Fruit fly (Drosophila melanogaster) whole organism, adult: ENCODE results near the gene aln.
A peak's percentile ranks its signal among the peaks of the same experiment; 100 is the strongest.

ENCODE experiments used
- CG7101 ChIP-seq: fragments of 200-800 bp; sonication (Bioruptor generic); optimal IDR thresholded peaks from 2 replicates; lab custom pipeline; 2018; ENCODE audit warnings: missing biosample characterization, mild to moderate bottlenecking, missing genetic modification characterization, moderate library complexity
- Clk ChIP-seq: fragments of 200-800 bp; sonication (Bioruptor generic); optimal IDR thresholded peaks from 2 replicates; lab custom pipeline; 2017; ENCODE audit warnings: missing biosample characterization, missing genetic modification characterization
- Crg-1 ChIP-seq: fragments of 200-800 bp; sonication (Bioruptor generic); optimal IDR thresholded peaks from 2 replicates; lab custom pipeline; 2016; ENCODE audit warnings: missing biosample characterization, missing genetic modification characterization
- kay ChIP-seq: fragments of 200-800 bp; sonication (Bioruptor generic); peaks from one replicate; lab custom pipeline; 2016; ENCODE audit warnings: missing biosample characterization, missing genetic modification characterization, borderline replicate concordance
- toe ChIP-seq: fragments of 200-800 bp; sonication (Bioruptor generic); optimal IDR thresholded peaks from 2 replicates; lab custom pipeline; 2016; ENCODE audit warnings: missing biosample characterization, missing genetic modification characterization

- peak; percentile 19 for TF ChIP-seq Crg-1 (GFP tag; lab: Kevin White, UChicago)
- peak; percentile 6 for TF ChIP-seq toe (GFP tag; lab: Kevin White, UChicago)
- peak; percentile 55 for TF ChIP-seq Clk (GFP tag; lab: Kevin White, UChicago)
- TF ChIP-seq kay (GFP tag; lab: Kevin White, UChicago), result peak; percentile 21
- TF ChIP-seq CG7101 (tag; lab: Kevin White, UChicago), result peak; percentile 81
Observed at dm6 chr3L:1007513-1008459, 14.0 kb downstream of the aln start.
